Fruit fly (Drosophila melanogaster) whole organism, embryonic: ENCODE results near the gene CG15040.

ENCODE experiments used
- Atf-2 ChIP-seq: fragments of 200-800 bp; sonication (Bioruptor generic); optimal IDR thresholded peaks from 2 replicates; lab custom pipeline; 2016; ENCODE audit warnings: missing biosample characterization, missing genetic modification characterization
- CG10462 ChIP-seq: fragments of 200-800 bp; sonication (Bioruptor generic); optimal IDR thresholded peaks from 2 replicates; lab custom pipeline; 2016; ENCODE audit warnings: missing biosample characterization, missing genetic modification characterization
- CG10565 ChIP-seq: fragments of 200-800 bp; sonication (Bioruptor generic); optimal IDR thresholded peaks from 3 replicates; lab custom pipeline; 2016; ENCODE audit warnings: missing biosample characterization, mild to moderate bottlenecking, missing genetic modification characterization
- CG11247 ChIP-seq: fragments of 200-800 bp; sonication (Bioruptor generic); IDR thresholded peaks from 2 replicates; pipeline ENCODE4 v1.3.6; 2022; ENCODE audit warnings: missing biosample characterization, missing genetic modification characterization
- CG11456 ChIP-seq: fragments of 200-800 bp; sonication (Bioruptor generic); IDR thresholded peaks from 3 replicates; pipeline ENCODE4 v1.3.6; 2022; ENCODE audit warnings: missing biosample characterization, missing genetic modification characterization
- CG11723 ChIP-seq: fragments of 200-800 bp; sonication (Bioruptor generic); optimal IDR thresholded peaks from 2 replicates; lab custom pipeline; 2017; ENCODE audit warnings: missing biosample characterization, mild to moderate bottlenecking, missing genetic modification characterization
- CG13894 ChIP-seq: fragments of 200-800 bp; sonication (Bioruptor generic); optimal IDR thresholded peaks from 3 replicates; lab custom pipeline; 2018; ENCODE audit warnings: missing biosample characterization, mild to moderate bottlenecking, missing genetic modification characterization, moderate library complexity
- CG1647 ChIP-seq: fragments of 200-800 bp; sonication (Bioruptor generic); optimal IDR thresholded peaks from 3 replicates; lab custom pipeline; 2016; ENCODE audit warnings: missing biosample characterization, missing genetic modification characterization
- CG17568 ChIP-seq: fragments of 200-800 bp; sonication (Bioruptor generic); optimal IDR thresholded peaks from 2 replicates; lab custom pipeline; 2018; ENCODE audit warnings: missing biosample characterization, mild to moderate bottlenecking, missing genetic modification characterization, moderate library complexity
- CG17802 ChIP-seq: fragments of 200-800 bp; sonication (Bioruptor generic); optimal IDR thresholded peaks from 2 replicates; lab custom pipeline; 2018; ENCODE audit warnings: missing biosample characterization, mild to moderate bottlenecking, missing genetic modification characterization, moderate library complexity
- CG18011 ChIP-seq: fragments of 200-800 bp; sonication (Bioruptor generic); optimal IDR thresholded peaks from 2 replicates; lab custom pipeline; 2017; ENCODE audit warnings: missing biosample characterization, missing genetic modification characterization, mild to moderate bottlenecking, moderate library complexity, missing genotype
- CG4328 ChIP-seq: fragments of 200-800 bp; sonication (Bioruptor generic); optimal IDR thresholded peaks from 3 replicates; lab custom pipeline; 2017; ENCODE audit warnings: missing biosample characterization, missing genetic modification reagents, missing genetic modification characterization
- CG4707 ChIP-seq: fragments of 200-800 bp; sonication (Bioruptor generic); optimal IDR thresholded peaks from 2 replicates; lab custom pipeline; 2018; ENCODE audit warnings: missing biosample characterization, mild to moderate bottlenecking, missing genetic modification characterization, moderate library complexity
- CG6854 ChIP-seq: fragments of 200-800 bp; sonication (Bioruptor generic); optimal IDR thresholded peaks from 3 replicates; lab custom pipeline; 2017; ENCODE audit warnings: missing biosample characterization, mild to moderate bottlenecking, missing genetic modification characterization
- CG7786 ChIP-seq: fragments of 200-800 bp; sonication (Bioruptor generic); optimal IDR thresholded peaks from 2 replicates; lab custom pipeline; 2016; ENCODE audit warnings: missing biosample characterization, missing genetic modification characterization
- CG9609 ChIP-seq: fragments of 200-800 bp; sonication (Bioruptor generic); optimal IDR thresholded peaks from 3 replicates; lab custom pipeline; 2016; ENCODE audit warnings: missing biosample characterization, missing genetic modification characterization
- CG9797 ChIP-seq: fragments of 200-800 bp; sonication (Bioruptor generic); optimal IDR thresholded peaks from 3 replicates; lab custom pipeline; 2018; ENCODE audit warnings: missing biosample characterization, mild to moderate bottlenecking, missing genetic modification characterization
- Dfd ChIP-seq, 2 experiments: fragments of >200 bp; optimal IDR thresholded peaks; 2 replicates each; lab custom pipeline; 2017; ENCODE audit warnings: missing biosample characterization in 2 of 2, missing genetic modification characterization in 2 of 2
- Doc3 ChIP-seq: fragments of 200-800 bp; sonication (Bioruptor generic); IDR thresholded peaks from 3 replicates; pipeline ENCODE4 v1.3.6; 2022; ENCODE audit warnings: missing biosample characterization, missing genetic modification characterization; ENCODE audit not compliant: partially characterized antibody
- Ets97D ChIP-seq: fragments of 200-800 bp; sonication (Bioruptor generic); optimal IDR thresholded peaks from 3 replicates; lab custom pipeline; 2016; ENCODE audit warnings: missing biosample characterization, missing genetic modification characterization
- Gsc ChIP-seq: fragments of 200-800 bp; sonication (Bioruptor generic); IDR thresholded peaks from 2 replicates; pipeline ENCODE4 v1.3.6; 2022; ENCODE audit warnings: missing biosample characterization, missing genetic modification characterization
- HLH3B ChIP-seq: fragments of 200-800 bp; sonication (Bioruptor generic); IDR thresholded peaks from 2 replicates; pipeline ENCODE4 v1.3.6; 2022; ENCODE audit warnings: missing biosample characterization, missing genetic modification characterization
- Hr39 ChIP-seq: fragments of >200 bp; optimal IDR thresholded peaks from 2 replicates; lab custom pipeline; 2017
- Hr51 ChIP-seq, 2 experiments: fragments of 200-800 bp; sonication (Bioruptor generic); optimal IDR thresholded peaks; 2 replicates in 1 of 2; 3 replicates in 1 of 2; lab custom pipeline; 2016 to 2018; ENCODE audit warnings: missing biosample characterization in 2 of 2, missing genetic modification characterization in 2 of 2, mild to moderate bottlenecking in 1 of 2, moderate library complexity in 1 of 2
- Mes4 ChIP-seq: fragments of 200-800 bp; sonication (Bioruptor generic); optimal IDR thresholded peaks from 2 replicates; lab custom pipeline; 2016; ENCODE audit warnings: missing biosample characterization, missing genetic modification characterization
- Nf-YC ChIP-seq: fragments of 200-800 bp; optimal IDR thresholded peaks from 3 replicates; lab custom pipeline; 2019; ENCODE audit warnings: missing biosample characterization, mild to moderate bottlenecking, missing genetic modification characterization, moderate library complexity
- Oli ChIP-seq: fragments of 200-800 bp; sonication (Bioruptor generic); optimal IDR thresholded peaks from 2 replicates; lab custom pipeline; 2018; ENCODE audit warnings: missing biosample characterization, mild to moderate bottlenecking, missing genetic modification characterization, moderate library complexity
- Ravus ChIP-seq: fragments of 200-800 bp; sonication (Bioruptor generic); IDR thresholded peaks from 2 replicates; pipeline ENCODE4 v1.3.6; 2022; ENCODE audit warnings: missing biosample characterization, missing genetic modification characterization
- Rfx ChIP-seq: fragments of 200-800 bp; sonication (Bioruptor generic); IDR thresholded peaks from 2 replicates; pipeline ENCODE4 v1.3.6; 2022; ENCODE audit warnings: missing biosample characterization, missing genetic modification characterization
- Rx ChIP-seq: fragments of 200-800 bp; sonication (Bioruptor generic); IDR thresholded peaks from 2 replicates; pipeline ENCODE4 v1.3.6; 2022; ENCODE audit warnings: missing biosample characterization, missing genetic modification characterization
- Six4 ChIP-seq: fragments of 200-800 bp; sonication (Bioruptor generic); optimal IDR thresholded peaks from 2 replicates; lab custom pipeline; 2016; ENCODE audit warnings: missing biosample characterization, missing genetic modification characterization
- Sox102F ChIP-seq: fragments of 200-800 bp; sonication (Bioruptor generic); optimal IDR thresholded peaks from 2 replicates; lab custom pipeline; 2018; ENCODE audit warnings: missing biosample characterization, mild to moderate bottlenecking, missing genetic modification characterization, moderate library complexity
- Spps ChIP-seq: fragments of 200-800 bp; sonication (Bioruptor generic); optimal IDR thresholded peaks from 2 replicates; lab custom pipeline; 2018; ENCODE audit warnings: missing biosample characterization, mild to moderate bottlenecking, missing genetic modification characterization
- Taf1 ChIP-seq: fragments of 200-800 bp; sonication (Bioruptor generic); IDR thresholded peaks from 2 replicates; pipeline ENCODE4 v1.3.6; 2022; ENCODE audit warnings: missing biosample characterization, missing genetic modification characterization
- Vsx1 ChIP-seq: fragments of 200-800 bp; sonication (Bioruptor generic); optimal IDR thresholded peaks from 2 replicates; lab custom pipeline; 2017; ENCODE audit warnings: missing biosample characterization, mild to moderate bottlenecking, missing genetic modification characterization, missing genetic modification reagents
- ab ChIP-seq: fragments of 200-800 bp; sonication (Bioruptor generic); optimal IDR thresholded peaks from 2 replicates; lab custom pipeline; 2016; ENCODE audit warnings: missing biosample characterization, missing genetic modification characterization
- chm ChIP-seq: fragments of 200-800 bp; sonication (Bioruptor generic); IDR thresholded peaks from 2 replicates; pipeline ENCODE4 v1.3.6; 2022; ENCODE audit warnings: missing biosample characterization, missing genetic modification characterization
- gce ChIP-seq: fragments of 200-800 bp; sonication (Bioruptor generic); IDR thresholded peaks from 3 replicates; pipeline ENCODE4 v1.3.6; 2022; ENCODE audit warnings: missing biosample characterization, missing genetic modification characterization
- her ChIP-seq: fragments of 200-800 bp; sonication (Bioruptor generic); optimal IDR thresholded peaks from 2 replicates; lab custom pipeline; 2016; ENCODE audit warnings: missing biosample characterization, missing genetic modification characterization
- ind ChIP-seq: fragments of 200-800 bp; sonication (Bioruptor generic); optimal IDR thresholded peaks from 3 replicates; lab custom pipeline; 2016; ENCODE audit warnings: missing biosample characterization, missing genetic modification characterization
- jigr1 ChIP-seq: fragments of 200-800 bp; sonication (Bioruptor generic); IDR thresholded peaks from 3 replicates; pipeline ENCODE4 v1.3.6; 2022; ENCODE audit warnings: missing biosample characterization, missing genetic modification characterization
- lmd ChIP-seq: fragments of 200-800 bp; sonication (Bioruptor generic); IDR thresholded peaks from 2 replicates; pipeline ENCODE4 v1.3.6; 2022; ENCODE audit warnings: missing biosample characterization, missing genetic modification characterization
- maf-S ChIP-seq: fragments of 200-800 bp; sonication (Bioruptor generic); optimal IDR thresholded peaks from 2 replicates; lab custom pipeline; 2016; ENCODE audit warnings: missing biosample characterization, missing genetic modification characterization
- nerfin-1 ChIP-seq: fragments of 200-800 bp; sonication (Bioruptor generic); optimal IDR thresholded peaks from 3 replicates; lab custom pipeline; 2019; ENCODE audit warnings: missing biosample characterization, mild to moderate bottlenecking, missing genetic modification characterization, moderate library complexity
- otp ChIP-seq: fragments of 200-800 bp; sonication (Bioruptor generic); IDR thresholded peaks from 3 replicates; pipeline ENCODE4, ENCODE4 v1.3.6; 2022; ENCODE audit warnings: missing biosample characterization, missing genetic modification characterization
- phol ChIP-seq: fragments of 200-800 bp; sonication (Bioruptor generic); optimal IDR thresholded peaks from 3 replicates; lab custom pipeline; 2018; ENCODE audit warnings: missing biosample characterization, mild to moderate bottlenecking, missing genetic modification characterization, moderate library complexity
- pzg ChIP-seq: fragments of 200-800 bp; sonication (Bioruptor generic); optimal IDR thresholded peaks from 3 replicates; lab custom pipeline; 2018; ENCODE audit warnings: missing biosample characterization, mild to moderate bottlenecking, missing genetic modification characterization, moderate library complexity
- ro ChIP-seq: fragments of 200-800 bp; sonication (Bioruptor generic); IDR thresholded peaks from 2 replicates; pipeline ENCODE4 v1.3.6; 2022; ENCODE audit warnings: missing biosample characterization, missing genetic modification characterization
- salm ChIP-seq: fragments of 200-800 bp; sonication (Bioruptor generic); optimal IDR thresholded peaks from 2 replicates; lab custom pipeline; 2018; ENCODE audit warnings: missing biosample characterization, mild to moderate bottlenecking, missing genetic modification characterization
- stwl ChIP-seq: fragments of 200-800 bp; sonication (Bioruptor generic); optimal IDR thresholded peaks from 3 replicates; lab custom pipeline; 2018; ENCODE audit warnings: missing biosample characterization, mild to moderate bottlenecking, missing genetic modification characterization, moderate library complexity
- unpg ChIP-seq: fragments of 200-800 bp; sonication (Bioruptor generic); optimal IDR thresholded peaks from 3 replicates; lab custom pipeline; 2018; ENCODE audit warnings: missing biosample characterization, mild to moderate bottlenecking, missing genetic modification characterization, moderate library complexity

Gene CG15040

DNA sequence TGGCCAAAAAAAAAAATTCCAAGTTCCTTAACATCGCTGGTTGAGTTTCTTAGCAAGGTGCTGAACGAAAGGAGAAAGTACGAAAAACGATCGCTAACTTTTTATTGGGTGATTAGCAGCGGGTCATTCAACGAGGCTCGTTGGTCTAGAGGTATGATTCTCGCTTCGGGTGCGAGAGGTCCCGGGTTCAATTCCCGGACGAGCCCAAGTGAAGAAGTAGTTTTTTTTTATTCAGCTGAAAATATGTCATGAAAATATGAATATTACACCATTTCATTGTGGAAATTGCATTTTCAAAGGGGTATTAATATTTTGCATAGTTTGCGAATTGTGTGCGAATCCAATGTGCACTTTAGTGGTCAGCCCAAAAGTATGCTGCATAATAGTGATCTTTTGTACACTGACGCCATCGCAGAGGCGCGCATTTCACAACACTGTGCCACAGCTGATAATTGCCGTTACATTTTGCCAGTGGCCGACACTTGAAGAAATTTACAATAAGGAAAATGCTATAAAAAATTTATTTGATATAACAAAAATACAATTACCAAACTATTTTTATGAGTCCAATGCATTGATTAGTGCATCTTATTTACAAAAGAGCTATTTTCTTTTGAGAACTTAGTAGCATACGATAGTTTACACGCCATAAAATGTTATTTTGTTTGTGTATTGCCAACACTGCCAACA, 51.6 kb downstream of the CG15040 start (continued):
- TF ChIP-seq CG9609 (GFP tag; lab: Kevin White, UChicago) (no peak), chm (GFP tag; lab: Robert Waterston, UW) (no peak), CG4707 (GFP tag; lab: Kevin White, UChicago) (no peak), pzg (GFP tag; lab: Kevin White, UChicago) (no peak), CG4328 (no peak), unpg (GFP tag; lab: Kevin White, UChicago) (no peak), salm (tag; lab: Kevin White, UChicago) (no peak), Nf-YC (tag; lab: Kevin White, UChicago) (no peak), Sox102F (peak; percentile 20), jigr1 (GFP tag; lab: Robert Waterston, UW) (no peak), CG18011 (no peak), Vsx1 (no peak), Rx (GFP tag; lab: Robert Waterston, UW) (no peak), ro (GFP tag; lab: Robert Waterston, UW) (no peak), CG17802 (tag; lab: Kevin White, UChicago) (no peak), Gsc (GFP tag; lab: Robert Waterston, UW) (no peak), ind (no peak), CG13894 (tag; lab: Kevin White, UChicago) (no peak), gce (GFP tag; lab: Robert Waterston, UW) (no peak), CG7786 (GFP tag; lab: Kevin White, UChicago) (no peak), Oli (no peak), HLH3B (GFP tag; lab: Robert Waterston, UW) (no peak), stwl (tag; lab: Kevin White, UChicago) (peak; percentile 74), Ets97D (GFP tag; lab: Kevin White, UChicago) (no peak), Hr51 (GFP tag; optimal IDR thresholded peaks at IDR 0.05; lab: Kevin White, UChicago) (no peak), Dfd (GFP tag; optimal IDR thresholded peaks at IDR 0.05; lab: Kevin White, UChicago) (no peak), Taf1 (GFP tag; lab: Robert Waterston, UW) (no peak), lmd (GFP tag; lab: Robert Waterston, UW) (peak; percentile 30; the same call in 1 of the 2 replicates), phol (tag; lab: Kevin White, UChicago) (peak; percentile 54), otp (GFP tag; lab: Robert Waterston, UW) (no peak), CG10462 (GFP tag; lab: Kevin White, UChicago) (no peak), CG9797 (GFP tag; lab: Kevin White, UChicago) (no peak), CG10565 (GFP tag; lab: Kevin White, UChicago) (no peak), nerfin-1 (tag; lab: Kevin White, UChicago) (no peak), maf-S (no peak), CG11456 (GFP tag; lab: Robert Waterston, UW) (no peak), Atf-2 (no peak), Rfx (GFP tag; lab: Robert Waterston, UW) (0 out of 2 replicates have a peak, but pooled peaks have one; percentile 17), Doc3 (GFP tag; lab: Robert Waterston, UW) (no peak), Ravus (GFP tag; lab: Robert Waterston, UW) (no peak), ab (GFP tag; lab: Kevin White, UChicago) (no peak), CG6854 (no peak), Hr39 (lab: Kevin White, UChicago) (no peak), CG1647 (GFP tag; lab: Kevin White, UChicago) (no peak), CG11247 (GFP tag; lab: Robert Waterston, UW) (no peak), her (no peak), Spps (tag; lab: Kevin White, UChicago) (no peak), Six4 (GFP tag; lab: Kevin White, UChicago) (no peak), Mes4 (GFP tag; lab: Kevin White, UChicago) (no peak), CG11723 (GFP tag; lab: Kevin White, UChicago) (no peak), CG17568 (GFP tag; lab: Kevin White, UChicago) (no peak)
